Fruit fly (Drosophila melanogaster): Measurements from ENCODE around the gene ymp.

dm6 chr3R:25594128-25594527 lies 14.8 kb downstream of the ymp start:
- no peak for TF ChIP-seq psq (optimal IDR thresholded peaks at IDR 0.05)
- no peak for TF ChIP-seq insv (optimal IDR thresholded peaks at IDR 0.05)

All from Kc167 (cell line).